Worm (Caenorhabditis elegans) whole organism, L3 larva: ENCODE results near the gene Y75B8A.13.

Source experiments
- R02D3.7 ChIP-seq: fragments of 150-350 bp; optimal IDR thresholded peaks from 2 replicates; lab custom pipeline; 2014; ENCODE audit warnings: missing biosample characterization, missing genetic modification characterization
- ZK546.5 ChIP-seq: sonication (generic microtip); optimal IDR thresholded peaks from 2 replicates; lab custom pipeline; 2017; ENCODE audit warnings: missing biosample characterization, missing genetic modification characterization
- aly-2 ChIP-seq: fragments of 150-350 bp; optimal IDR thresholded peaks from 2 replicates; lab custom pipeline; 2014; ENCODE audit warnings: missing biosample characterization, missing genetic modification characterization
- ama-1 ChIP-seq: fragments of 150-350 bp; optimal IDR thresholded peaks from 2 replicates; lab custom pipeline; 2018
- ceh-16 ChIP-seq: sonication (generic microtip); optimal IDR thresholded peaks from 2 replicates; lab custom pipeline; 2017; ENCODE audit warnings: missing biosample characterization, missing genetic modification characterization
- ceh-28 ChIP-seq: fragments of 150-350 bp; optimal IDR thresholded peaks from 2 replicates; lab custom pipeline; 2014; ENCODE audit warnings: missing biosample characterization, missing genetic modification reagents, missing genetic modification characterization
- ceh-82 ChIP-seq: fragments of 150-350 bp; optimal IDR thresholded peaks from 2 replicates; lab custom pipeline; 2014; ENCODE audit warnings: missing biosample characterization, missing genetic modification characterization
- ceh-9 ChIP-seq: sonication (generic microtip); optimal IDR thresholded peaks from 2 replicates; lab custom pipeline; 2018; ENCODE audit warnings: missing biosample characterization, missing genetic modification characterization
- daf-12 ChIP-seq: fragments of 150-350 bp; optimal IDR thresholded peaks from 2 replicates; lab custom pipeline; 2014; ENCODE audit warnings: missing biosample characterization, missing genetic modification reagents, missing genetic modification characterization
- egl-27 ChIP-seq: sonication (generic microtip); optimal IDR thresholded peaks from 4 replicates; lab custom pipeline; 2017; ENCODE audit warnings: missing biosample characterization, missing genetic modification reagents, missing genetic modification characterization
- egl-5 ChIP-seq: fragments of 150-350 bp; optimal IDR thresholded peaks from 2 replicates; lab custom pipeline; 2017; ENCODE audit warnings: missing biosample characterization, missing genetic modification reagents, missing genetic modification characterization, inconsistent platforms
- elt-1 ChIP-seq: fragments of 150-350 bp; optimal IDR thresholded peaks from 2 replicates; lab custom pipeline; 2014; ENCODE audit warnings: missing biosample characterization, missing genetic modification characterization
- elt-2 ChIP-seq: sonication (generic microtip); optimal IDR thresholded peaks from 2 replicates; lab custom pipeline; 2016; ENCODE audit warnings: missing genetic modification reagents, mild to moderate bottlenecking, missing genetic modification characterization, missing compliant biosample characterization
- elt-3 ChIP-seq, 3 experiments: fragments of 150-350 bp in 1 of 3; sonication (generic microtip) in 2 of 3; optimal IDR thresholded peaks; 2 replicates in 2 of 3; 4 replicates in 1 of 3; lab custom pipeline; 2014 to 2017; ENCODE audit warnings: missing biosample characterization in 3 of 3, missing genetic modification characterization in 3 of 3
- eor-1 ChIP-seq, 2 experiments: fragments of 150-350 bp; optimal IDR thresholded peaks; 2 replicates each; lab custom pipeline; 2014 to 2018; ENCODE audit warnings: missing biosample characterization in 2 of 2, missing genetic modification characterization in 2 of 2
- fkh-10 ChIP-seq: sonication (generic microtip); optimal IDR thresholded peaks from 2 replicates; lab custom pipeline; 2017; ENCODE audit warnings: missing biosample characterization, missing genetic modification reagents, missing genetic modification characterization
- fkh-2 ChIP-seq: fragments of 150-350 bp; optimal IDR thresholded peaks from 2 replicates; lab custom pipeline; 2014; ENCODE audit warnings: missing biosample characterization, missing genetic modification reagents, missing genetic modification characterization
- fos-1 ChIP-seq: fragments of 150-350 bp; optimal IDR thresholded peaks from 2 replicates; lab custom pipeline; 2014; ENCODE audit warnings: missing biosample characterization, missing genetic modification characterization
- hmg-11 ChIP-seq: sonication (generic microtip); optimal IDR thresholded peaks from 2 replicates; lab custom pipeline; 2016; ENCODE audit warnings: missing genetic modification characterization, missing compliant biosample characterization
- jun-1 ChIP-seq: fragments of 150-350 bp; optimal IDR thresholded peaks from 2 replicates; lab custom pipeline; 2014; ENCODE audit warnings: missing biosample characterization, missing genetic modification reagents, missing genetic modification characterization
- lin-15B ChIP-seq: fragments of 150-350 bp; optimal IDR thresholded peaks from 2 replicates; lab custom pipeline; 2014; ENCODE audit warnings: missing biosample characterization, missing genetic modification characterization
- lin-39 ChIP-seq: fragments of 150-350 bp; optimal IDR thresholded peaks from 2 replicates; lab custom pipeline; 2018; ENCODE audit warnings: missing biosample characterization, missing genetic modification reagents, missing genetic modification characterization
- lsy-12 ChIP-seq: sonication (generic microtip); optimal IDR thresholded peaks from 2 replicates; lab custom pipeline; 2016; ENCODE audit warnings: mild to moderate bottlenecking, missing genetic modification characterization, missing compliant biosample characterization
- mdl-1 ChIP-seq: fragments of 150-350 bp; optimal IDR thresholded peaks from 2 replicates; lab custom pipeline; 2014; ENCODE audit warnings: missing biosample characterization, missing genetic modification characterization
- mml-1 ChIP-seq: fragments of 150-350 bp; sonication (generic microtip); optimal IDR thresholded peaks from 3 replicates; lab custom pipeline; 2014; ENCODE audit warnings: missing biosample characterization, missing genetic modification characterization
- nfya-1 ChIP-seq: sonication (generic microtip); optimal IDR thresholded peaks from 2 replicates; lab custom pipeline; 2017; ENCODE audit warnings: missing genetic modification characterization, mild to moderate bottlenecking, missing compliant biosample characterization, antibody characterized with exemption, moderate library complexity; ENCODE audit not compliant: insufficient read depth
- nhr-11 ChIP-seq: fragments of 150-350 bp; optimal IDR thresholded peaks from 2 replicates; lab custom pipeline; 2014; ENCODE audit warnings: missing biosample characterization, missing genetic modification characterization
- nhr-12 ChIP-seq: fragments of 150-350 bp; optimal IDR thresholded peaks from 2 replicates; lab custom pipeline; 2014; ENCODE audit warnings: missing biosample characterization, missing genetic modification characterization
- nhr-23 ChIP-seq: fragments of 150-350 bp; optimal IDR thresholded peaks from 2 replicates; lab custom pipeline; 2014; ENCODE audit warnings: missing biosample characterization, missing genetic modification reagents, missing genetic modification characterization
- nhr-237 ChIP-seq: fragments of 150-350 bp; optimal IDR thresholded peaks from 2 replicates; lab custom pipeline; 2014; ENCODE audit warnings: missing biosample characterization, missing genetic modification characterization
- nhr-25 ChIP-seq: sonication (generic microtip); optimal IDR thresholded peaks from 2 replicates; lab custom pipeline; 2017; ENCODE audit warnings: missing biosample characterization, missing genetic modification characterization
- nhr-28 ChIP-seq: fragments of 150-350 bp; optimal IDR thresholded peaks from 2 replicates; lab custom pipeline; 2014; ENCODE audit warnings: missing biosample characterization, missing genetic modification characterization
- nhr-43 ChIP-seq: sonication (generic microtip); optimal IDR thresholded peaks from 2 replicates; lab custom pipeline; 2016; ENCODE audit warnings: mild to moderate bottlenecking, missing genetic modification characterization, missing compliant biosample characterization; ENCODE audit not compliant: poor library complexity, severe bottlenecking
- nhr-67 ChIP-seq: fragments of 150-350 bp; optimal IDR thresholded peaks from 2 replicates; lab custom pipeline; 2014; ENCODE audit warnings: missing biosample characterization, missing genetic modification characterization
- nhr-76 ChIP-seq: fragments of 150-350 bp; sonication (generic microtip); optimal IDR thresholded peaks from 5 replicates; lab custom pipeline; 2014; ENCODE audit warnings: missing biosample characterization, missing genetic modification characterization
- nhr-77 ChIP-seq: fragments of 150-350 bp; optimal IDR thresholded peaks from 2 replicates; lab custom pipeline; 2014; ENCODE audit warnings: missing biosample characterization, missing genetic modification characterization
- pha-4 ChIP-seq: fragments of 150-350 bp; optimal IDR thresholded peaks from 2 replicates; lab custom pipeline; 2014; ENCODE audit warnings: missing biosample characterization, missing genetic modification reagents, missing genetic modification characterization
- pqm-1 ChIP-seq: fragments of 150-350 bp; optimal IDR thresholded peaks from 2 replicates; lab custom pipeline; 2017; ENCODE audit warnings: missing biosample characterization, missing genetic modification characterization, inconsistent platforms
- sea-2 ChIP-seq: fragments of 150-350 bp; sonication (generic microtip); optimal IDR thresholded peaks from 4 replicates; lab custom pipeline; 2014; ENCODE audit warnings: missing biosample characterization, missing genetic modification reagents, missing genetic modification characterization
- skn-1 ChIP-seq: fragments of 150-350 bp; optimal IDR thresholded peaks from 2 replicates; lab custom pipeline; 2014; ENCODE audit warnings: missing biosample characterization, missing genetic modification characterization
- snpc-4 ChIP-seq: fragments of 150-350 bp; optimal IDR thresholded peaks from 2 replicates; lab custom pipeline; 2014; ENCODE audit warnings: missing biosample characterization, missing genetic modification characterization
- tbx-2 ChIP-seq: sonication (generic microtip); optimal IDR thresholded peaks from 2 replicates; lab custom pipeline; 2016; ENCODE audit warnings: mild to moderate bottlenecking, missing genetic modification characterization, missing compliant biosample characterization
- unc-39 ChIP-seq: sonication (generic microtip); optimal IDR thresholded peaks from 4 replicates; lab custom pipeline; 2017; ENCODE audit warnings: missing biosample characterization, missing genetic modification characterization
- unc-62 ChIP-seq: fragments of 150-350 bp; sonication (generic microtip); optimal IDR thresholded peaks from 4 replicates; lab custom pipeline; 2014; ENCODE audit warnings: missing biosample characterization, missing genetic modification reagents, missing genetic modification characterization
- zag-1 ChIP-seq: fragments of 150-350 bp; optimal IDR thresholded peaks from 2 replicates; lab custom pipeline; 2014; ENCODE audit warnings: missing biosample characterization, missing genetic modification characterization
- ztf-11 ChIP-seq: fragments of 150-350 bp; optimal IDR thresholded peaks from 2 replicates; lab custom pipeline; 2014; ENCODE audit warnings: missing biosample characterization, missing genetic modification characterization
- ztf-4 ChIP-seq: fragments of 150-350 bp; optimal IDR thresholded peaks from 2 replicates; lab custom pipeline; 2014; ENCODE audit warnings: missing biosample characterization, missing genetic modification characterization

The Y75B8A.13 gene

ce11 chrIII:12250114-12250792, 34.8 kb upstream of the Y75B8A.13 start, which contains the start of the genes tim-1 and Y75B8A.23:
TSS of gene tim-1 (minus strand) at chrIII:12250164.
TSS of gene Y75B8A.23 (plus strand) at chrIII:12250660.
- TF ChIP-seq ceh-9 (tag; lab: Kevin White, UChicago) (no peak), egl-5 (peak; percentile 82), fkh-2 (peak; percentile 2), elt-3 (tag; optimal IDR thresholded peaks at IDR 0.05; lab: Kevin White, UChicago) (peak in 2 of 3 experiments; percentile 31 to 82), elt-2 (peak; percentile 78), nhr-25 (tag; lab: Kevin White, UChicago) (peak; percentile 94), daf-12 (tag; lab: Kevin White, UChicago) (peak; percentile 46), ceh-16 (tag; lab: Kevin White, UChicago) (peak; percentile 70), lin-15B (tag; lab: Kevin White, UChicago) (peak; percentile 94), nhr-28 (tag; lab: Kevin White, UChicago) (peak; percentile 63), ztf-4 (tag; lab: Kevin White, UChicago) (peak; percentile 51), nhr-43 (tag; lab: Kevin White, UChicago) (peak; percentile 92), lin-39 (tag; lab: Kevin White, UChicago) (peak; percentile 96), ceh-28 (peak; percentile 75), tbx-2 (tag; lab: Kevin White, UChicago) (peak; percentile 74), pqm-1 (tag; lab: Kevin White, UChicago) (peak; percentile 88), unc-39 (tag; lab: Kevin White, UChicago) (peak; percentile 60), fkh-10 (peak; percentile 56), elt-1 (tag; lab: Kevin White, UChicago) (peak; percentile 26), unc-62 (peak; percentile 75), nhr-76 (tag; lab: Kevin White, UChicago) (peak; percentile 67), nhr-237 (no peak), eor-1 (tag; optimal IDR thresholded peaks at IDR 0.05; lab: Kevin White, UChicago) (peak in 1 of 2 experiments; percentile 58), ceh-82 (peak; percentile 84), nhr-11 (tag; lab: Kevin White, UChicago) (peak; percentile 36), ama-1 (lab: Kevin White, UChicago) (peak; percentile 99), ZK546.5 (tag; lab: Kevin White, UChicago) (no peak), snpc-4 (peak; percentile 100), R02D3.7 (peak; percentile 85), nhr-12 (no peak), ztf-11 (tag; lab: Kevin White, UChicago) (no peak), zag-1 (tag; lab: Kevin White, UChicago) (no peak), hmg-11 (tag; lab: Kevin White, UChicago) (peak; percentile 89), aly-2 (tag; lab: Kevin White, UChicago) (peak; percentile 85), jun-1 (tag; lab: Kevin White, UChicago) (peak; percentile 94), nfya-1 (peak; percentile 98), mdl-1 (tag; lab: Kevin White, UChicago) (peak; percentile 29), lsy-12 (peak; percentile 90), skn-1 (tag; lab: Kevin White, UChicago) (peak; percentile 90), sea-2 (GFP tag; lab: Kevin White, UChicago) (no peak), mml-1 (no peak), egl-27 (tag; lab: Kevin White, UChicago) (peak; percentile 55), nhr-67 (no peak), pha-4 (tag; lab: Kevin White, UChicago) (peak; percentile 94), nhr-77 (tag; lab: Kevin White, UChicago) (peak; percentile 70), fos-1 (peak; percentile 41), nhr-23 (peak; percentile 98)
